Worm (Caenorhabditis elegans): ENCODE measurements around the gene ced-8.

DNA sequence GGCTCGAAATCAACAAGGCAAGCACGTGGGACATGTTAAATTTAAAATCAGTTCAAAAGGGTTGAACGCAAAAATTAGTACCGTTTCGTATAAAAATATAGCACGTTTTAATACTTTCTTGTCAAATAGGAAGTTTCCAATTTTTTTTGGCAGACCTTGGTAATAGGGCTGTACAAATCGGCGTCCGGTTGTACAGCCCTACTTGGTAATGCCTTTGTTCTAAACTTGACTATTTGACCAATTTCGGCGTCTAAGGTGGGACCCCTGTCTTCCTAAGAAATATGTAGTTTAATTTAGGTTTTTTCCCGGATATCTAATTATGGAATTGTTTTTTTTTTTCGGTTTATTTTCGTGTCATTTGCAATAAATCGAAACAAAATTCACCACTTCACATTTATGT lies 12.8 kb upstream of the ced-8 start:
- TF ChIP-seq nhr-237 (tag; optimal IDR thresholded peaks at IDR 0.05) (no peak), nhr-11 (tag; optimal IDR thresholded peaks at IDR 0.05) (no peak), unc-62 (GFP tag; optimal IDR thresholded peaks at IDR 0.05) (no peak), aly-2 (tag; optimal IDR thresholded peaks at IDR 0.05) (no peak), unc-39 (tag; optimal IDR thresholded peaks at IDR 0.05) (no peak), mml-1 (tag; optimal IDR thresholded peaks at IDR 0.05) (no peak), elt-2 (tag; optimal IDR thresholded peaks at IDR 0.05) (no peak), eor-1 (tag; optimal IDR thresholded peaks at IDR 0.05) (no peak), zag-1 (tag; optimal IDR thresholded peaks at IDR 0.05) (no peak), ZK546.5 (tag; optimal IDR thresholded peaks at IDR 0.05) (no peak), nhr-25 (tag; optimal IDR thresholded peaks at IDR 0.05) (no peak), ceh-82 (tag; optimal IDR thresholded peaks at IDR 0.05) (no peak), nhr-23 (tag; optimal IDR thresholded peaks at IDR 0.05) (no peak)
